Fruit fly (Drosophila melanogaster): Measurements from ENCODE around the gene CG14435.
A peak's percentile ranks its signal among the peaks of the same experiment; 100 is the strongest.

Gene CG14435

DNA sequence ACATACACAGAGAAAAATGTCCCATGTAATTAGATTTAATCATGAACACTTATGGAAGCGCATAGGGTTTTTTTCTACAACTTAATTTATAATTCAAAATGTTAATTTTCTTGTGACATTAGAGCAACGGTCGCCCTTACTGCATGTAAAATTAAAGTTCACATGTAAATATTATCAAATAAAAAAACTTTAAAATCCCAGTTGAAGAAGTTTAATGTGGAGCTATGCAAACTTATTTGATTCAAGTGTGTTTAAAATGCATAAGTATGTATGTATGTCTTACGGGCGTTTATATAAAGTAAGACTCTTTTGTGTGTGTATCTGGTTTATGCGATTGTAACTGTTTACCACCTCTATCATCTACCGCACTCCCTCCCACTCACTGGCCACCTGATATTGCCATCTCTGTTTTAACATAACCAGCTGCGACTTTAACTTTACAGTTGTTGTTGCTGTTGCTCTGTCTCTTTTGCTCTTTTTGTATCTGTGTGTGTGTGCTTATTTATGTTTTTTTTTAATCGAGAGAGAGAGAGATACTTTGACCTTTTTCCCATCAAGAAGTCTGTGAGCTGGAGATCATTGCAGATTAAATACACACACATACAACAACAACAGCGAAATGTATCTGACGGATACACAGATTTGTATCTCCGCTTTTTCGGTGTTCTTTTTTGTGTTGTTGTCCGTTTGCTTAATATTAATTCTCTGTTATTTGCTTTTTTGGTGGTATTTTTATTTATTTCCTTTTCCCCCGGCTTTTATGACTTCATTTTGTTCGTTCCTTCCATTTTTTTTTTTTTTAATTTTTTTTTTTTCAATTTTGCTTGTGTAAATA lies 11.9 kb upstream of the CG14435 start (continued):
- peak; percentile 66 for TF ChIP-seq disco-r (GFP tag; optimal IDR thresholded peaks at IDR 0.05)
- TF ChIP-seq TFAM (GFP tag; optimal IDR thresholded peaks at IDR 0.05) = no peak
- TF ChIP-seq E2f1 (GFP tag; IDR thresholded peaks at IDR 0.05) = peak; percentile 52
- TF ChIP-seq CG17612 (GFP tag; IDR thresholded peaks at IDR 0.05) = no peak
- peak; percentile 56 for TF ChIP-seq crc (GFP tag; optimal IDR thresholded peaks at IDR 0.05)
- no peak for TF ChIP-seq knrl (GFP tag; IDR thresholded peaks at IDR 0.05; ENCODE audit: partially characterized antibody)
- peak; percentile 53 for TF ChIP-seq Ada2b (GFP tag; IDR thresholded peaks at IDR 0.05)
- peak; percentile 46 for TF ChIP-seq CG30020 (tag; optimal IDR thresholded peaks at IDR 0.05)
- TF ChIP-seq ro (GFP tag; IDR thresholded peaks at IDR 0.05) = no peak
- peak; percentile 79 for TF ChIP-seq CG16815 (GFP tag; optimal IDR thresholded peaks at IDR 0.05)
- TF ChIP-seq CG30431 (GFP tag; optimal IDR thresholded peaks at IDR 0.05) = peak; percentile 77
- TF ChIP-seq chn (GFP tag; optimal IDR thresholded peaks at IDR 0.05) = peak; percentile 82
- TF ChIP-seq Fer3 (tag; optimal IDR thresholded peaks at IDR 0.05) = peak; percentile 74
- peak; percentile 94 for TF ChIP-seq CG2678 (tag; optimal IDR thresholded peaks at IDR 0.05)
- peak; percentile 62 for TF ChIP-seq CG10462 (GFP tag; optimal IDR thresholded peaks at IDR 0.05)
- peak; percentile 68 for TF ChIP-seq Bteb2 (GFP tag; optimal IDR thresholded peaks at IDR 0.05)
- peak; percentile 74 for TF ChIP-seq CG3281 (GFP tag; optimal IDR thresholded peaks at IDR 0.05)
- TF ChIP-seq Ssrp (tag; optimal IDR thresholded peaks at IDR 0.05) = peak; percentile 95
- TF ChIP-seq CG14710 (tag; optimal IDR thresholded peaks at IDR 0.05) = peak; percentile 76
- peak; percentile 61 for TF ChIP-seq CG13624 (GFP tag; optimal IDR thresholded peaks at IDR 0.05)
- TF ChIP-seq Deaf1 (tag; optimal IDR thresholded peaks at IDR 0.05) = peak; percentile 26
- TF ChIP-seq Ravus (GFP tag; IDR thresholded peaks at IDR 0.05) = no peak
- TF ChIP-seq Meics (GFP tag; optimal IDR thresholded peaks at IDR 0.05) = peak; percentile 75
- TF ChIP-seq CG32767 (GFP tag; IDR thresholded peaks at IDR 0.05) = peak; percentile 83
- no peak for TF ChIP-seq hkb (optimal IDR thresholded peaks at IDR 0.05)
- peak; percentile 65 for TF ChIP-seq hkb (GFP tag; IDR thresholded peaks at IDR 0.05)
- TF ChIP-seq CG34422 (GFP tag; IDR thresholded peaks at IDR 0.05) = 0 out of 3 replicates have a peak, but pooled peaks have one; percentile 55
- peak; percentile 97 for TF ChIP-seq dmrt99B (tag; optimal IDR thresholded peaks at IDR 0.05)
- TF ChIP-seq CG9932 (GFP tag; IDR thresholded peaks at IDR 0.05) = no peak
- peak; percentile 85 for TF ChIP-seq nom (GFP tag; optimal IDR thresholded peaks at IDR 0.05)
- TF ChIP-seq CG31388 (GFP tag; optimal IDR thresholded peaks at IDR 0.05) = no peak
- TF ChIP-seq CG31365 (tag; optimal IDR thresholded peaks at IDR 0.05) = no peak
- TF ChIP-seq C15 (GFP tag; IDR thresholded peaks at IDR 0.05) = no peak
- TF ChIP-seq CG10366 (GFP tag; IDR thresholded peaks at IDR 0.05) = peak; percentile 88
- TF ChIP-seq sima (GFP tag; optimal IDR thresholded peaks at IDR 0.05) = peak; percentile 59
- TF ChIP-seq tap (tag; optimal IDR thresholded peaks at IDR 0.05) = peak; percentile 72
- peak; percentile 38 for TF ChIP-seq CG17802 (tag; optimal IDR thresholded peaks at IDR 0.05)
- TF ChIP-seq emc (GFP tag; optimal IDR thresholded peaks at IDR 0.05) = no peak
- TF ChIP-seq CG11093 (GFP tag; IDR thresholded peaks at IDR 0.05) = peak; percentile 71
- TF ChIP-seq cwo (GFP tag; optimal IDR thresholded peaks at IDR 0.05) = peak; percentile 62
- TF ChIP-seq CG17328 (GFP tag; IDR thresholded peaks at IDR 0.05) = peak; percentile 79
- 0 out of 2 replicates have a peak, but pooled peaks have one; percentile 13 for TF ChIP-seq Awh (GFP tag; IDR thresholded peaks at IDR 0.05)
- peak; percentile 47 for TF ChIP-seq BtbVII (GFP tag; optimal IDR thresholded peaks at IDR 0.05)
- TF ChIP-seq ATbp (GFP tag; optimal IDR thresholded peaks at IDR 0.05) = peak; percentile 77
- TF ChIP-seq Side (GFP tag; optimal IDR thresholded peaks at IDR 0.05) = peak; percentile 60
- TF ChIP-seq CG7372 (GFP tag; IDR thresholded peaks at IDR 0.05) = 0 out of 2 replicates have a peak, but pooled peaks have one; percentile 13
- TF ChIP-seq E2f2 (GFP tag; IDR thresholded peaks at IDR 0.05) = peak; percentile 74
- TF ChIP-seq CG15479 (GFP tag; optimal IDR thresholded peaks at IDR 0.05) = peak; percentile 38
- peak; percentile 61 for TF ChIP-seq NC2β (GFP tag; optimal IDR thresholded peaks at IDR 0.05)
- no peak for TF ChIP-seq CG16779 (GFP tag; IDR thresholded peaks at IDR 0.05)

Measured in whole organism, embryonic.